Fruit fly (Drosophila melanogaster) whole organism, prepupa: ENCODE results near the gene jim.

ENCODE experiments used
- Blimp-1 ChIP-seq: fragments of 200-800 bp; sonication (Bioruptor generic); optimal IDR thresholded peaks from 3 replicates; lab custom pipeline; 2017; ENCODE audit warnings: missing biosample characterization, missing genetic modification characterization, mild to moderate bottlenecking, moderate library complexity, missing genetic modification reagents
- CG11294 ChIP-seq: fragments of 200-800 bp; sonication (Bioruptor generic); IDR thresholded peaks from 2 replicates; pipeline ENCODE4 v1.3.6; 2022; ENCODE audit warnings: missing biosample characterization, missing genetic modification characterization
- CG11762 ChIP-seq: fragments of 200-800 bp; sonication (Bioruptor generic); optimal IDR thresholded peaks from 3 replicates; lab custom pipeline; 2016; ENCODE audit warnings: missing biosample characterization, missing genetic modification characterization; ENCODE audit not compliant: insufficient read depth
- CG11902 ChIP-seq: fragments of 200-800 bp; sonication (Bioruptor generic); optimal IDR thresholded peaks from 3 replicates; lab custom pipeline; 2016; ENCODE audit warnings: missing biosample characterization, missing genetic modification characterization
- CG15336 ChIP-seq: fragments of 200-800 bp; sonication (Bioruptor generic); IDR thresholded peaks from 2 replicates; pipeline ENCODE4 v1.3.6; 2022; ENCODE audit warnings: missing biosample characterization, missing genetic modification characterization
- CG1621 ChIP-seq: fragments of 200-800 bp; sonication (Bioruptor generic); optimal IDR thresholded peaks from 3 replicates; lab custom pipeline; 2018; ENCODE audit warnings: missing biosample characterization, mild to moderate bottlenecking, missing genetic modification characterization
- CG16779 ChIP-seq: fragments of 200-800 bp; sonication (Bioruptor generic); optimal IDR thresholded peaks from 3 replicates; lab custom pipeline; 2017; ENCODE audit warnings: missing biosample characterization, mild to moderate bottlenecking, missing genetic modification characterization
- CG31627 ChIP-seq: fragments of 200-800 bp; sonication (Bioruptor generic); optimal IDR thresholded peaks from 3 replicates; lab custom pipeline; 2016; ENCODE audit warnings: missing biosample characterization, missing genetic modification characterization
- CG34406 ChIP-seq: fragments of 200-800 bp; sonication (Bioruptor generic); optimal IDR thresholded peaks from 3 replicates; lab custom pipeline; 2016; ENCODE audit warnings: missing biosample characterization, missing genetic modification characterization
- CG3919 ChIP-seq: fragments of 200-800 bp; sonication (Bioruptor generic); optimal IDR thresholded peaks from 3 replicates; lab custom pipeline; 2016; ENCODE audit warnings: missing biosample characterization, missing genetic modification characterization
- CG4318 ChIP-seq: fragments of 200-800 bp; sonication (Bioruptor generic); optimal IDR thresholded peaks from 3 replicates; lab custom pipeline; 2017; ENCODE audit warnings: missing biosample characterization, mild to moderate bottlenecking, missing genetic modification characterization
- CG6163 ChIP-seq: fragments of 200-800 bp; sonication (Bioruptor generic); IDR thresholded peaks from 3 replicates; pipeline ENCODE4 v1.3.6; 2022; ENCODE audit warnings: missing biosample characterization, missing genetic modification characterization
- CG6276 ChIP-seq: fragments of 200-800 bp; sonication (Bioruptor generic); optimal IDR thresholded peaks from 2 replicates; lab custom pipeline; 2017; ENCODE audit warnings: missing biosample characterization, mild to moderate bottlenecking, missing genetic modification characterization
- CG6792 ChIP-seq: fragments of 200-800 bp; sonication (Bioruptor generic); optimal IDR thresholded peaks from 3 replicates; lab custom pipeline; 2016; ENCODE audit warnings: missing biosample characterization, missing genetic modification characterization
- CG6854 ChIP-seq: fragments of 200-800 bp; sonication (Bioruptor generic); optimal IDR thresholded peaks from 2 replicates; lab custom pipeline; 2017; ENCODE audit warnings: missing biosample characterization, mild to moderate bottlenecking, missing genetic modification characterization
- CG7368 ChIP-seq: fragments of 200-800 bp; sonication (Bioruptor generic); optimal IDR thresholded peaks from 3 replicates; lab custom pipeline; 2016; ENCODE audit warnings: missing biosample characterization, missing genetic modification characterization
- CG8119 ChIP-seq: fragments of 200-800 bp; sonication (Bioruptor generic); IDR thresholded peaks from 3 replicates; pipeline ENCODE4 v1.3.6; 2022; ENCODE audit warnings: missing biosample characterization, missing genetic modification characterization
- Eip75B ChIP-seq: fragments of 200-800 bp; sonication (Bioruptor generic); optimal IDR thresholded peaks from 3 replicates; lab custom pipeline; 2016; ENCODE audit warnings: missing biosample characterization, missing genetic modification characterization
- Eip78C ChIP-seq: fragments of 200-800 bp; sonication (Bioruptor generic); peaks from one replicate; lab custom pipeline; 2016; ENCODE audit warnings: missing biosample characterization, missing genetic modification characterization
- Eip93F ChIP-seq: fragments of 200-800 bp; sonication (Bioruptor generic); optimal IDR thresholded peaks from 2 replicates; lab custom pipeline; 2016; ENCODE audit warnings: missing biosample characterization, mild to moderate bottlenecking, missing genetic modification characterization
- Ets21C ChIP-seq: fragments of 200-800 bp; sonication (Bioruptor generic); optimal IDR thresholded peaks from 3 replicates; lab custom pipeline; 2016; ENCODE audit warnings: missing biosample characterization, missing genetic modification characterization
- Ets96B ChIP-seq: fragments of 200-800 bp; optimal IDR thresholded peaks from 2 replicates; lab custom pipeline; 2019; ENCODE audit warnings: missing biosample characterization, mild to moderate bottlenecking, missing genetic modification characterization, moderate library complexity
- Gug ChIP-seq: fragments of 200-800 bp; sonication (Bioruptor generic); IDR thresholded peaks from 2 replicates; pipeline ENCODE4 v1.3.6; 2022; ENCODE audit warnings: missing biosample characterization, missing genetic modification characterization
- Hr38 ChIP-seq: sonication (Bioruptor generic); optimal IDR thresholded peaks from 2 replicates; lab custom pipeline; 2016; ENCODE audit warnings: missing biosample characterization, missing genetic modification characterization
- Hr39 ChIP-seq: fragments of 200-800 bp; sonication (Bioruptor generic); optimal IDR thresholded peaks from 2 replicates; lab custom pipeline; 2016; ENCODE audit warnings: missing biosample characterization, missing genetic modification characterization
- Met ChIP-seq: fragments of 200-800 bp; sonication (Bioruptor generic); optimal IDR thresholded peaks from 3 replicates; lab custom pipeline; 2016; ENCODE audit warnings: missing biosample characterization, missing genetic modification characterization
- OdsH ChIP-seq: fragments of 200-800 bp; sonication (Bioruptor generic); optimal IDR thresholded peaks from 3 replicates; lab custom pipeline; 2016; ENCODE audit warnings: missing biosample characterization, missing genetic modification characterization
- Smox ChIP-seq: fragments of 200-800 bp; sonication (Bioruptor generic); optimal IDR thresholded peaks from 3 replicates; lab custom pipeline; 2016; ENCODE audit warnings: missing biosample characterization, missing genetic modification characterization
- Sox102F ChIP-seq: fragments of 200-800 bp; sonication (Bioruptor generic); optimal IDR thresholded peaks from 2 replicates; lab custom pipeline; 2016; ENCODE audit warnings: missing biosample characterization, mild to moderate bottlenecking, missing genetic modification characterization
- Sox14 ChIP-seq: fragments of 200-800 bp; sonication (Bioruptor generic); optimal IDR thresholded peaks from 3 replicates; lab custom pipeline; 2016; ENCODE audit warnings: missing biosample characterization, missing genetic modification characterization
- achi ChIP-seq: fragments of 200-800 bp; sonication (Bioruptor generic); optimal IDR thresholded peaks from 3 replicates; lab custom pipeline; 2016; ENCODE audit warnings: missing biosample characterization, missing genetic modification characterization
- acj6 ChIP-seq: fragments of 200-800 bp; sonication (Bioruptor generic); optimal IDR thresholded peaks from 3 replicates; lab custom pipeline; 2016; ENCODE audit warnings: missing biosample characterization, missing genetic modification characterization
- cyc ChIP-seq: fragments of 200-800 bp; sonication (Bioruptor generic); optimal IDR thresholded peaks from 3 replicates; lab custom pipeline; 2016; ENCODE audit warnings: missing biosample characterization, missing genetic modification characterization
- dac ChIP-seq: fragments of 200-800 bp; sonication (Bioruptor generic); optimal IDR thresholded peaks from 2 replicates; lab custom pipeline; 2017; ENCODE audit warnings: missing biosample characterization, mild to moderate bottlenecking, missing genetic modification characterization
- dsx ChIP-seq: fragments of 200-800 bp; optimal IDR thresholded peaks from 3 replicates; lab custom pipeline; 2019; ENCODE audit warnings: missing biosample characterization, mild to moderate bottlenecking, missing genetic modification characterization, moderate library complexity; ENCODE audit not compliant: poor library complexity, severe bottlenecking
- eg ChIP-seq: fragments of 200-800 bp; sonication (Bioruptor generic); IDR thresholded peaks from 3 replicates; pipeline ENCODE4 v1.3.6; 2022; ENCODE audit warnings: missing biosample characterization, missing genetic modification characterization
- fd59A ChIP-seq: fragments of 200-800 bp; sonication (Bioruptor generic); optimal IDR thresholded peaks from 2 replicates; lab custom pipeline; 2017; ENCODE audit warnings: missing biosample characterization, mild to moderate bottlenecking, missing genetic modification characterization, missing genetic modification reagents
- lz ChIP-seq: fragments of 200-800 bp; sonication (Bioruptor generic); optimal IDR thresholded peaks from 3 replicates; lab custom pipeline; 2016; ENCODE audit warnings: missing biosample characterization, missing genetic modification characterization
- net ChIP-seq: fragments of 200-800 bp; sonication (Bioruptor generic); optimal IDR thresholded peaks from 3 replicates; lab custom pipeline; 2016; ENCODE audit warnings: missing biosample characterization, missing genetic modification characterization
- pdm3 ChIP-seq: fragments of 200-800 bp; sonication (Bioruptor generic); optimal IDR thresholded peaks from 3 replicates; lab custom pipeline; 2016; ENCODE audit warnings: missing biosample characterization, missing genetic modification characterization
- spab ChIP-seq: fragments of 200-800 bp; sonication (Bioruptor generic); optimal IDR thresholded peaks from 2 replicates; lab custom pipeline; 2017; ENCODE audit warnings: missing biosample characterization, mild to moderate bottlenecking, missing genetic modification characterization, missing genetic modification reagents
- svp ChIP-seq: fragments of 200-800 bp; sonication (Bioruptor generic); peaks from one replicate; lab custom pipeline; 2016; ENCODE audit warnings: missing biosample characterization, missing genetic modification characterization
- topi ChIP-seq: fragments of 200-800 bp; sonication (Bioruptor generic); optimal IDR thresholded peaks from 3 replicates; lab custom pipeline; 2016; ENCODE audit warnings: missing biosample characterization, missing genetic modification characterization
- vri ChIP-seq: fragments of 200-800 bp; sonication (Bioruptor generic); optimal IDR thresholded peaks from 3 replicates; lab custom pipeline; 2016; ENCODE audit warnings: missing biosample characterization, mild to moderate bottlenecking, missing genetic modification characterization

The jim gene

dm6 chr3L:22824668-22825192 lies 10.3 kb downstream of the jim start (continued):
- peak; percentile 8 for TF ChIP-seq CG34406 (GFP tag; lab: Kevin White, UChicago)
- TF ChIP-seq Blimp-1 (GFP tag; lab: Kevin White, UChicago): peak; percentile 0
- no peak for TF ChIP-seq dac (GFP tag; lab: Kevin White, UChicago)
- TF ChIP-seq CG1621 (tag; lab: Kevin White, UChicago): no peak
- peak; percentile 76 for TF ChIP-seq eg
- no peak for TF ChIP-seq CG11294 (GFP tag; lab: Robert Waterston, UW)
- TF ChIP-seq OdsH: no peak
- no peak for TF ChIP-seq Hr38 (GFP tag; lab: Kevin White, UChicago)
- TF ChIP-seq cyc (GFP tag; lab: Kevin White, UChicago): no peak
- TF ChIP-seq Smox (GFP tag; lab: Kevin White, UChicago): no peak
- TF ChIP-seq CG6792 (GFP tag; lab: Kevin White, UChicago): no peak
- TF ChIP-seq svp (GFP tag; lab: Kevin White, UChicago): no peak
- TF ChIP-seq Hr39 (GFP tag; lab: Kevin White, UChicago): no peak
- TF ChIP-seq CG31627 (GFP tag; lab: Kevin White, UChicago): no peak
- peak; percentile 68 for TF ChIP-seq CG15336 (GFP tag; lab: Robert Waterston, UW)
- peak; percentile 70 for TF ChIP-seq CG16779 (tag; lab: Kevin White, UChicago)
- peak; percentile 69 for TF ChIP-seq Sox102F (GFP tag; lab: Kevin White, UChicago)
- peak; percentile 3 for TF ChIP-seq Eip75B
- peak; percentile 74; the same call in 1 of the 3 replicates for TF ChIP-seq CG6163 (GFP tag; lab: Robert Waterston, UW)
- TF ChIP-seq Eip93F (GFP tag; lab: Kevin White, UChicago): no peak
- peak; percentile 30 for TF ChIP-seq achi
- peak; percentile 60 for TF ChIP-seq CG6854 (GFP tag; lab: Kevin White, UChicago)
- TF ChIP-seq, all 60 proteins: peak for 30

- no peak for TF ChIP-seq OdsH
- TF ChIP-seq dsx (GFP tag; lab: Kevin White, UChicago): no peak
- TF ChIP-seq CG7368 (GFP tag; lab: Kevin White, UChicago): no peak
- TF ChIP-seq Eip93F (GFP tag; lab: Kevin White, UChicago): no peak
- TF ChIP-seq CG8119 (GFP tag; lab: Robert Waterston, UW): no peak
- TF ChIP-seq CG6163 (GFP tag; lab: Robert Waterston, UW): peak; percentile 7; the same call in 1 of the 3 replicates
- no peak for TF ChIP-seq svp (GFP tag; lab: Kevin White, UChicago)
- TF ChIP-seq Eip78C (GFP tag; lab: Kevin White, UChicago): peak; percentile 2
- TF ChIP-seq pdm3 (GFP tag; lab: Kevin White, UChicago): no peak
- no peak for TF ChIP-seq lz
- TF ChIP-seq CG11294 (GFP tag; lab: Robert Waterston, UW): no peak
- TF ChIP-seq topi (GFP tag; lab: Kevin White, UChicago): no peak
- TF ChIP-seq vri (GFP tag; lab: Kevin White, UChicago): peak; percentile 18
- no peak for TF ChIP-seq acj6 (GFP tag; lab: Kevin White, UChicago)
- peak; percentile 55; the same call in 1 of the 3 replicates for TF ChIP-seq eg
- no peak for TF ChIP-seq Ets21C (GFP tag; lab: Kevin White, UChicago)
- no peak for TF ChIP-seq CG11762 (GFP tag; lab: Kevin White, UChicago)
- TF ChIP-seq Sox14: no peak
- no peak for TF ChIP-seq CG34406 (GFP tag; lab: Kevin White, UChicago)
- no peak for TF ChIP-seq CG6276 (GFP tag; lab: Kevin White, UChicago)
- TF ChIP-seq fd59A: no peak
- no peak for TF ChIP-seq spab (GFP tag; lab: Kevin White, UChicago)
- TF ChIP-seq CG6792 (GFP tag; lab: Kevin White, UChicago): no peak
Measured at dm6 chr3L:22823230-22823629, 11.8 kb downstream of the jim start.

dm6 chr3L:22822544-22823175 lies 12.3 kb downstream of the jim start:
- TF ChIP-seq pdm3 (GFP tag; lab: Kevin White, UChicago) (peak; percentile 67), net (peak; percentile 89), CG3919 (peak; percentile 79), eg (peak; percentile 99), CG34406 (GFP tag; lab: Kevin White, UChicago) (peak; percentile 74), Eip75B (peak; percentile 43), CG6163 (GFP tag; lab: Robert Waterston, UW) (peak; percentile 97), CG6276 (GFP tag; lab: Kevin White, UChicago) (peak; percentile 97), acj6 (GFP tag; lab: Kevin White, UChicago) (peak; percentile 40), cyc (GFP tag; lab: Kevin White, UChicago) (peak; percentile 26), Met (GFP tag; lab: Kevin White, UChicago) (peak; percentile 65), CG16779 (tag; lab: Kevin White, UChicago) (peak; percentile 96), spab (GFP tag; lab: Kevin White, UChicago) (peak; percentile 85), dac (GFP tag; lab: Kevin White, UChicago) (peak; percentile 54), CG11902 (GFP tag; lab: Kevin White, UChicago) (no peak), Gug (GFP tag; lab: Robert Waterston, UW) (peak; percentile 82), Ets96B (tag; lab: Kevin White, UChicago) (peak; percentile 66), CG7368 (GFP tag; lab: Kevin White, UChicago) (peak; percentile 59), dsx (GFP tag; lab: Kevin White, UChicago) (peak; percentile 72), CG11762 (GFP tag; lab: Kevin White, UChicago) (peak; percentile 85), Eip78C (GFP tag; lab: Kevin White, UChicago) (peak; percentile 89), CG4318 (GFP tag; lab: Kevin White, UChicago) (no peak)
